Worm (Caenorhabditis elegans) whole organism, mixed stage, embryonic: ENCODE results near the gene hach-1.

Experiments used
- M03D4.4 ChIP-seq: sonication (generic microtip); optimal IDR thresholded peaks from 2 replicates; lab custom pipeline; 2017; ENCODE audit warnings: mild to moderate bottlenecking, missing genetic modification characterization, missing compliant biosample characterization
- bed-3 ChIP-seq: fragments of 200-800 bp; sonication (Bioruptor generic); optimal IDR thresholded peaks from 3 replicates; lab custom pipeline; 2018; ENCODE audit warnings: mild to moderate bottlenecking, missing genetic modification characterization, moderate library complexity, missing compliant biosample characterization
- blmp-1 ChIP-seq: fragments of 150-350 bp; optimal IDR thresholded peaks from 2 replicates; lab custom pipeline; 2014; ENCODE audit warnings: missing biosample characterization, missing genetic modification characterization
- ceh-39 ChIP-seq: fragments of 150-350 bp; optimal IDR thresholded peaks from 2 replicates; lab custom pipeline; 2014; ENCODE audit warnings: missing biosample characterization, missing genetic modification characterization
- ceh-83 ChIP-seq: fragments of 200-800 bp; sonication (Bioruptor generic); optimal IDR thresholded peaks from 2 replicates; lab custom pipeline; 2018; ENCODE audit warnings: mild to moderate bottlenecking, missing genetic modification characterization, missing compliant biosample characterization
- cnd-1 ChIP-seq: fragments of 200-800 bp; sonication (Bioruptor generic); optimal IDR thresholded peaks from 2 replicates; lab custom pipeline; 2018; ENCODE audit warnings: mild to moderate bottlenecking, missing genetic modification characterization, missing compliant biosample characterization
- drap-1 ChIP-seq: fragments of 200-800 bp; sonication (Bioruptor generic); optimal IDR thresholded peaks from 3 replicates; lab custom pipeline; 2018; ENCODE audit warnings: mild to moderate bottlenecking, missing genetic modification characterization, missing compliant biosample characterization
- elt-1 ChIP-seq: sonication (generic microtip); optimal IDR thresholded peaks from 2 replicates; lab custom pipeline; 2017; ENCODE audit warnings: missing genetic modification characterization, mild to moderate bottlenecking, missing compliant biosample characterization, antibody characterized with exemption, moderate library complexity, borderline replicate concordance; ENCODE audit not compliant: insufficient read depth
- elt-3 ChIP-seq: fragments of 150-350 bp; optimal IDR thresholded peaks from 2 replicates; lab custom pipeline; 2014; ENCODE audit warnings: missing biosample characterization, missing genetic modification characterization
- flh-1 ChIP-seq: fragments of 200-800 bp; sonication (Bioruptor generic); optimal IDR thresholded peaks from 2 replicates; lab custom pipeline; 2018; ENCODE audit warnings: mild to moderate bottlenecking, missing genetic modification characterization, moderate library complexity, missing compliant biosample characterization
- ham-2 ChIP-seq: fragments of 200-800 bp; sonication (Bioruptor generic); optimal IDR thresholded peaks from 2 replicates; lab custom pipeline; 2018; ENCODE audit warnings: mild to moderate bottlenecking, missing genetic modification characterization, missing compliant biosample characterization
- hlh-1 ChIP-seq: fragments of 150-350 bp; optimal IDR thresholded peaks from 2 replicates; lab custom pipeline; 2014; ENCODE audit warnings: missing biosample characterization, missing genetic modification reagents, missing genetic modification characterization
- lin-13 ChIP-seq: fragments of 150-350 bp; optimal IDR thresholded peaks from 2 replicates; lab custom pipeline; 2014; ENCODE audit warnings: missing biosample characterization, missing genetic modification characterization
- mab-5 ChIP-seq: fragments of 150-350 bp; optimal IDR thresholded peaks from 2 replicates; lab custom pipeline; 2014; ENCODE audit warnings: missing biosample characterization, missing genetic modification characterization
- mep-1 ChIP-seq: fragments of 150-350 bp; optimal IDR thresholded peaks from 2 replicates; lab custom pipeline; 2017; ENCODE audit warnings: missing biosample characterization, missing genetic modification reagents, missing genetic modification characterization, inconsistent platforms
- mls-2 ChIP-seq: sonication (generic microtip); optimal IDR thresholded peaks from 2 replicates; lab custom pipeline; 2016; ENCODE audit warnings: mild to moderate bottlenecking, missing genetic modification characterization, moderate library complexity, missing compliant biosample characterization
- nhr-12 ChIP-seq: fragments of 150-350 bp; optimal IDR thresholded peaks from 2 replicates; lab custom pipeline; 2014; ENCODE audit warnings: missing biosample characterization, missing genetic modification characterization
- nhr-2 ChIP-seq: fragments of 150-350 bp; optimal IDR thresholded peaks from 2 replicates; lab custom pipeline; 2014; ENCODE audit warnings: missing biosample characterization, missing genetic modification characterization
- nhr-237 ChIP-seq: fragments of 150-350 bp; optimal IDR thresholded peaks from 2 replicates; lab custom pipeline; 2014; ENCODE audit warnings: missing biosample characterization, missing genetic modification characterization
- nhr-28 ChIP-seq: fragments of 150-350 bp; optimal IDR thresholded peaks from 2 replicates; lab custom pipeline; 2014; ENCODE audit warnings: missing biosample characterization, missing genetic modification characterization
- nhr-76 ChIP-seq: sonication (generic microtip); optimal IDR thresholded peaks from 2 replicates; lab custom pipeline; 2017; ENCODE audit warnings: missing biosample characterization, missing genetic modification characterization
- pha-4 ChIP-seq: fragments of 150-350 bp; optimal IDR thresholded peaks from 2 replicates; lab custom pipeline; 2018; ENCODE audit warnings: missing biosample characterization, missing genetic modification reagents, missing genetic modification characterization
- sem-2 ChIP-seq: fragments of 200-800 bp; sonication (Bioruptor generic); optimal IDR thresholded peaks from 2 replicates; lab custom pipeline; 2018; ENCODE audit warnings: mild to moderate bottlenecking, missing genetic modification characterization, missing compliant biosample characterization
- snpc-4 ChIP-seq: fragments of 150-350 bp; optimal IDR thresholded peaks from 2 replicates; lab custom pipeline; 2014; ENCODE audit warnings: missing biosample characterization, missing genetic modification characterization
- sptf-1 ChIP-seq: sonication (generic microtip); optimal IDR thresholded peaks from 2 replicates; lab custom pipeline; 2017; ENCODE audit warnings: mild to moderate bottlenecking, missing genetic modification characterization, moderate library complexity, missing compliant biosample characterization
- unc-120 ChIP-seq: sonication (generic microtip); optimal IDR thresholded peaks from 2 replicates; lab custom pipeline; 2017; ENCODE audit warnings: missing genetic modification characterization, missing compliant biosample characterization; ENCODE audit not compliant: poor library complexity, severe bottlenecking
- unc-39 ChIP-seq: fragments of 150-350 bp; optimal IDR thresholded peaks from 2 replicates; lab custom pipeline; 2014; ENCODE audit warnings: missing biosample characterization, missing genetic modification characterization
- unc-62 ChIP-seq: fragments of 150-350 bp; optimal IDR thresholded peaks from 2 replicates; lab custom pipeline; 2014; ENCODE audit warnings: missing biosample characterization, missing genetic modification reagents, missing genetic modification characterization
- zip-8 ChIP-seq: fragments of 150-350 bp; optimal IDR thresholded peaks from 2 replicates; lab custom pipeline; 2014; ENCODE audit warnings: missing biosample characterization, missing genetic modification characterization

The hach-1 gene

ce11 chrIII:5550844-5551243 is 4.4 kb upstream of the hach-1 start:
- no peak for TF ChIP-seq hlh-1
- TF ChIP-seq mep-1 = no peak
- no peak for TF ChIP-seq nhr-2

- TF ChIP-seq sem-2 (GFP tag; lab: Kevin White, UChicago) = no peak
- TF ChIP-seq drap-1 (GFP tag; lab: Kevin White, UChicago) = no peak
- TF ChIP-seq elt-1 = peak; percentile 84
- no peak for TF ChIP-seq unc-62 (GFP tag; lab: Kevin White, UChicago)
- no peak for TF ChIP-seq mls-2 (tag; lab: Kevin White, UChicago)
- no peak for TF ChIP-seq snpc-4 (tag; lab: Kevin White, UChicago)
- TF ChIP-seq nhr-237 (tag; lab: Kevin White, UChicago) = no peak
- TF ChIP-seq nhr-28 (tag; lab: Kevin White, UChicago) = no peak
- no peak for TF ChIP-seq flh-1 (GFP tag; lab: Kevin White, UChicago)
- TF ChIP-seq nhr-12 (tag; lab: Kevin White, UChicago) = no peak
- TF ChIP-seq unc-120 = peak; percentile 39
- TF ChIP-seq blmp-1 = no peak
- no peak for TF ChIP-seq ham-2 (GFP tag; lab: Kevin White, UChicago)
- TF ChIP-seq nhr-76 (tag; lab: Kevin White, UChicago) = no peak
- TF ChIP-seq mep-1 = no peak
- TF ChIP-seq ceh-83 (GFP tag; lab: Kevin White, UChicago) = no peak
- no peak for TF ChIP-seq elt-3 (tag; lab: Kevin White, UChicago)
- TF ChIP-seq hlh-1 = no peak
Observed at ce11 chrIII:5552072-5552667, 3.1 kb upstream of the hach-1 start, which contains the start of gene F09F7.6. F09F7.6 (minus strand) TSS chrIII:5552135.

- TF ChIP-seq mab-5 (no peak), unc-62 (GFP tag; lab: Kevin White, UChicago) (peak; percentile 47), zip-8 (tag; lab: Kevin White, UChicago) (no peak), nhr-237 (tag; lab: Kevin White, UChicago) (no peak), elt-1 (peak; percentile 30)
Observed at ce11 chrIII:5553098-5553497, 2.2 kb upstream of the hach-1 start.

- no peak for TF ChIP-seq sptf-1 (tag; lab: Kevin White, UChicago)
- no peak for TF ChIP-seq nhr-2
- no peak for TF ChIP-seq unc-39 (tag; lab: Kevin White, UChicago)
- TF ChIP-seq nhr-76 (tag; lab: Kevin White, UChicago) = no peak
- TF ChIP-seq ceh-39 (tag; lab: Kevin White, UChicago) = no peak
- no peak for TF ChIP-seq pha-4 (tag; lab: Kevin White, UChicago)
- TF ChIP-seq drap-1 (GFP tag; lab: Kevin White, UChicago) = no peak
- no peak for TF ChIP-seq flh-1 (GFP tag; lab: Kevin White, UChicago)
- TF ChIP-seq M03D4.4 (tag; lab: Kevin White, UChicago) = no peak
Observed at ce11 chrIII:5557246-5557819, 2.1 kb downstream of the hach-1 start, which contains the start of gene rpc-2. rpc-2 (plus strand) TSS chrIII:5557365.

- TF ChIP-seq lin-13 (tag; lab: Kevin White, UChicago) (no peak), nhr-237 (tag; lab: Kevin White, UChicago) (peak; percentile 37), flh-1 (GFP tag; lab: Kevin White, UChicago) (no peak), unc-62 (GFP tag; lab: Kevin White, UChicago) (peak; percentile 62), elt-3 (tag; lab: Kevin White, UChicago) (no peak), unc-39 (tag; lab: Kevin White, UChicago) (no peak), unc-120 (peak; percentile 96), hlh-1 (peak; percentile 78)
Observed at ce11 chrIII:5563680-5564079, 8.4 kb downstream of the hach-1 start.

- TF ChIP-seq sptf-1 (tag; lab: Kevin White, UChicago) (no peak), bed-3 (GFP tag; lab: Kevin White, UChicago) (no peak), cnd-1 (tag; lab: Kevin White, UChicago) (no peak)
Observed at ce11 chrIII:5564325-5564724, 9.1 kb downstream of the hach-1 start.
